Fruit fly (Drosophila melanogaster) whole organism, wandering third instar larva: Measurements from ENCODE around the gene fok.
A peak's percentile ranks its signal among the peaks of the same experiment; 100 is the strongest.

ENCODE experiments used
- Abd-B ChIP-seq: fragments of >200 bp; optimal IDR thresholded peaks from 2 replicates; lab custom pipeline; 2017; ENCODE audit warnings: missing biosample characterization, missing genetic modification characterization
- CG32264 ChIP-seq: fragments of 200-800 bp; sonication (Bioruptor generic); optimal IDR thresholded peaks from 2 replicates; lab custom pipeline; 2016; ENCODE audit warnings: missing biosample characterization, missing genetic modification characterization
- CG9705 ChIP-seq: fragments of 200-800 bp; sonication (Bioruptor generic); optimal IDR thresholded peaks from 2 replicates; lab custom pipeline; 2018; ENCODE audit warnings: missing biosample characterization, mild to moderate bottlenecking, missing genetic modification characterization
- CrebA ChIP-seq: fragments of 200-800 bp; sonication (Bioruptor generic); optimal IDR thresholded peaks from 2 replicates; lab custom pipeline; 2016; ENCODE audit warnings: missing biosample characterization, mild to moderate bottlenecking, missing genetic modification characterization, borderline replicate concordance
- Dfd ChIP-seq: fragments of >200 bp; optimal IDR thresholded peaks from 2 replicates; lab custom pipeline; 2017; ENCODE audit warnings: missing biosample characterization, missing genetic modification characterization
- Dif ChIP-seq: fragments of 200-275, 200-300 bp; sonication (Bioruptor generic); optimal IDR thresholded peaks from 2 replicates; lab custom pipeline; 2018; ENCODE audit warnings: missing biosample characterization, missing genetic modification characterization; ENCODE audit not compliant: partially characterized antibody
- GATAd ChIP-seq: sonication (Bioruptor generic); optimal IDR thresholded peaks from 2 replicates; lab custom pipeline; 2016; ENCODE audit warnings: missing biosample characterization, missing genetic modification characterization
- HLH106 ChIP-seq: fragments of 200-800 bp; optimal IDR thresholded peaks from 3 replicates; lab custom pipeline; 2019; ENCODE audit warnings: missing biosample characterization, mild to moderate bottlenecking, missing genetic modification characterization, moderate library complexity
- Hnf4 ChIP-seq: fragments of 200-800 bp; sonication (Bioruptor generic); optimal IDR thresholded peaks from 2 replicates; lab custom pipeline; 2016; ENCODE audit warnings: missing biosample characterization, mild to moderate bottlenecking, missing genetic modification characterization
- Hr78 ChIP-seq: fragments of >200 bp; optimal IDR thresholded peaks from 2 replicates; lab custom pipeline; 2017; ENCODE audit warnings: missing biosample characterization, missing genetic modification characterization
- Hr83 ChIP-seq: fragments of 200-300 bp; sonication (Bioruptor generic); optimal IDR thresholded peaks from 2 replicates; lab custom pipeline; 2016; ENCODE audit warnings: missing biosample characterization, mild to moderate bottlenecking, missing genetic modification characterization, moderate library complexity; ENCODE audit not compliant: poor library complexity, severe bottlenecking
- Jra ChIP-seq: sonication (Bioruptor generic); optimal IDR thresholded peaks from 2 replicates; lab custom pipeline; 2016; ENCODE audit warnings: missing biosample characterization, missing genetic modification characterization
- Mio ChIP-seq: sonication (Bioruptor generic); optimal IDR thresholded peaks from 2 replicates; lab custom pipeline; 2016; ENCODE audit warnings: missing biosample characterization, missing genetic modification characterization
- Myc ChIP-seq: fragments of >200 bp; optimal IDR thresholded peaks from 2 replicates; lab custom pipeline; 2017
- N ChIP-seq: fragments of >200 bp; optimal IDR thresholded peaks from 2 replicates; lab custom pipeline; 2018; ENCODE audit warnings: missing biosample characterization, missing external identifiers, missing genetic modification characterization
- OdsH ChIP-seq: fragments of 200-800 bp; sonication (Bioruptor generic); optimal IDR thresholded peaks from 2 replicates; lab custom pipeline; 2016; ENCODE audit warnings: missing biosample characterization, mild to moderate bottlenecking, missing genetic modification characterization
- Rel ChIP-seq, 2 experiments: fragments of 200-800 bp; sonication (Bioruptor generic) in 1 of 2; optimal IDR thresholded peaks; 2 replicates in 1 of 2; 3 replicates in 1 of 2; lab custom pipeline; 2016 to 2019; ENCODE audit warnings: mild to moderate bottlenecking in 2 of 2, missing biosample characterization in 2 of 2, missing genetic modification characterization in 2 of 2, moderate library complexity in 1 of 2
- Sp1 ChIP-seq: fragments of 200-800 bp; sonication (Bioruptor generic); optimal IDR thresholded peaks from 3 replicates; lab custom pipeline; 2019; ENCODE audit warnings: missing biosample characterization, mild to moderate bottlenecking, missing genetic modification characterization, moderate library complexity
- Vsx2 ChIP-seq: fragments of 200-300, 225-300 bp; sonication (Bioruptor generic); optimal IDR thresholded peaks from 2 replicates; lab custom pipeline; 2018; ENCODE audit warnings: missing biosample characterization, missing genetic modification characterization; ENCODE audit not compliant: partially characterized antibody
- br ChIP-seq: fragments of 200-800 bp; sonication (Bioruptor generic); optimal IDR thresholded peaks from 2 replicates; lab custom pipeline; 2016; ENCODE audit warnings: missing biosample characterization, missing genetic modification characterization
- brk ChIP-seq: fragments of 200-800 bp; sonication (Bioruptor generic); optimal IDR thresholded peaks from 2 replicates; lab custom pipeline; 2016; ENCODE audit warnings: missing biosample characterization, mild to moderate bottlenecking, missing genetic modification characterization
- dl ChIP-seq, 2 experiments: fragments of 175-275, 200-275 bp in 1 of 2; fragments of 200-275 bp in 1 of 2; sonication (Bioruptor generic); optimal IDR thresholded peaks; lab custom pipeline; 2018; ENCODE audit warnings: mild to moderate bottlenecking in 2 of 2, missing biosample characterization in 2 of 2, missing genetic modification characterization in 2 of 2, moderate library complexity in 2 of 2; ENCODE audit not compliant: partially characterized antibody in 2 of 2, insufficient read depth in 1 of 2
- dmrt93B ChIP-seq: fragments of 200-800 bp; sonication (Bioruptor generic); optimal IDR thresholded peaks from 2 replicates; lab custom pipeline; 2018; ENCODE audit warnings: missing biosample characterization, mild to moderate bottlenecking, missing genetic modification characterization
- dsf ChIP-seq: sonication (Bioruptor generic); optimal IDR thresholded peaks from 2 replicates; lab custom pipeline; 2016; ENCODE audit warnings: missing biosample characterization, missing genetic modification characterization, borderline replicate concordance
- ey ChIP-seq: fragments of 200-800 bp; sonication (Bioruptor generic); optimal IDR thresholded peaks from 2 replicates; lab custom pipeline; 2016; ENCODE audit warnings: missing biosample characterization, missing genetic modification characterization
- foxo ChIP-seq, 2 experiments: fragments of 200-800 bp; sonication (Bioruptor generic); optimal IDR thresholded peaks; 2 replicates in 1 of 2; 3 replicates in 1 of 2; lab custom pipeline; 2016 to 2017; ENCODE audit warnings: missing biosample characterization in 2 of 2, missing genetic modification characterization in 2 of 2
- fru ChIP-seq: fragments of 200-800 bp; sonication (Bioruptor generic); optimal IDR thresholded peaks from 3 replicates; lab custom pipeline; 2016; ENCODE audit warnings: missing biosample characterization, mild to moderate bottlenecking, missing genetic modification characterization
- h ChIP-seq: fragments of 200-800 bp; sonication (Bioruptor generic); optimal IDR thresholded peaks from 3 replicates; lab custom pipeline; 2016; ENCODE audit warnings: missing biosample characterization, mild to moderate bottlenecking, missing genetic modification characterization
- jim ChIP-seq: fragments of 175-275, 200-325 bp; sonication (Bioruptor generic); optimal IDR thresholded peaks from 2 replicates; lab custom pipeline; 2016; ENCODE audit warnings: missing biosample characterization, mild to moderate bottlenecking, missing genetic modification characterization
- lola ChIP-seq: fragments of >200 bp; optimal IDR thresholded peaks from 2 replicates; lab custom pipeline; 2017; ENCODE audit warnings: missing biosample characterization, missing genetic modification characterization
- pan ChIP-seq: fragments of >200 bp; optimal IDR thresholded peaks from 2 replicates; lab custom pipeline; 2017
- psq ChIP-seq: fragments of 200-800 bp; sonication (Bioruptor generic); optimal IDR thresholded peaks from 3 replicates; lab custom pipeline; 2017; ENCODE audit warnings: missing biosample characterization, mild to moderate bottlenecking, missing genetic modification characterization, moderate library complexity
- rgr ChIP-seq: fragments of 200-800 bp; sonication (Bioruptor generic); optimal IDR thresholded peaks from 3 replicates; lab custom pipeline; 2016; ENCODE audit warnings: missing biosample characterization, mild to moderate bottlenecking, missing genetic modification characterization
- sage ChIP-seq: fragments of 200-800 bp; sonication (Bioruptor generic); optimal IDR thresholded peaks from 2 replicates; lab custom pipeline; 2016; ENCODE audit warnings: missing biosample characterization, mild to moderate bottlenecking, missing genetic modification characterization
- sv ChIP-seq: fragments of 200-800 bp; sonication (Bioruptor generic); optimal IDR thresholded peaks from 3 replicates; lab custom pipeline; 2016; ENCODE audit warnings: missing biosample characterization, missing genetic modification characterization
- tai ChIP-seq: sonication (Bioruptor generic); optimal IDR thresholded peaks from 2 replicates; lab custom pipeline; 2016; ENCODE audit warnings: missing biosample characterization, missing genetic modification characterization
- usp ChIP-seq: fragments of >200 bp; optimal IDR thresholded peaks from 2 replicates; lab custom pipeline; 2017; ENCODE audit warnings: missing biosample characterization, missing genetic modification characterization
- woc ChIP-seq: sonication (Bioruptor generic); optimal IDR thresholded peaks from 2 replicates; lab custom pipeline; 2016; ENCODE audit warnings: missing biosample characterization, mild to moderate bottlenecking, missing genetic modification characterization

The fok gene

dm6 chr2L:20120388-20121232, 35.7 kb upstream of the fok start:
- TF ChIP-seq N (GFP tag; lab: Kevin White, UChicago): no peak
- TF ChIP-seq Hnf4 (GFP tag; lab: Kevin White, UChicago): peak; percentile 68
- TF ChIP-seq Rel (GFP tag; optimal IDR thresholded peaks at IDR 0.05; lab: Kevin White, UChicago): no peak
- TF ChIP-seq Rel (tag; optimal IDR thresholded peaks at IDR 0.05; lab: Kevin White, UChicago): no peak
- TF ChIP-seq fru: peak; percentile 49
- TF ChIP-seq brk (GFP tag; lab: Kevin White, UChicago): peak; percentile 12
- TF ChIP-seq CG32264 (GFP tag; lab: Kevin White, UChicago): no peak
- TF ChIP-seq Dfd (GFP tag; lab: Kevin White, UChicago): no peak
- TF ChIP-seq tai (GFP tag; lab: Kevin White, UChicago): peak; percentile 76
- no peak for TF ChIP-seq Vsx2
- TF ChIP-seq ey: peak; percentile 66
- no peak for TF ChIP-seq CrebA (GFP tag; lab: Kevin White, UChicago)
- TF ChIP-seq Hr78 (GFP tag; lab: Kevin White, UChicago): no peak
- TF ChIP-seq br (GFP tag; lab: Kevin White, UChicago): peak; percentile 67
- TF ChIP-seq usp (GFP tag; lab: Kevin White, UChicago): no peak
- peak; percentile 83 for TF ChIP-seq sv (GFP tag; lab: Kevin White, UChicago)
- TF ChIP-seq sage (GFP tag; lab: Kevin White, UChicago): no peak
- TF ChIP-seq Myc: peak; percentile 98
- peak; percentile 65 for TF ChIP-seq HLH106 (tag; lab: Kevin White, UChicago)
- no peak for TF ChIP-seq pan (lab: Kevin White, UChicago)
- TF ChIP-seq Abd-B: no peak
- TF ChIP-seq dmrt93B: peak; percentile 31
- TF ChIP-seq dl (GFP tag; optimal IDR thresholded peaks at IDR 0.05; lab: Kevin White, UChicago; ENCODE audit: insufficient read depth in 1 of 2, partially characterized antibody in 2 of 2): no peak
- peak; percentile 88 for TF ChIP-seq Hr83 (GFP tag; lab: Kevin White, UChicago)
- peak; percentile 73 for TF ChIP-seq Sp1 (GFP tag; lab: Kevin White, UChicago)
- TF ChIP-seq CG9705: peak; percentile 32
- no peak for TF ChIP-seq Mio
- peak; percentile 66 for TF ChIP-seq OdsH (GFP tag; lab: Kevin White, UChicago)
- peak; percentile 57 for TF ChIP-seq rgr
- no peak for TF ChIP-seq GATAd (GFP tag; lab: Kevin White, UChicago)
- TF ChIP-seq Dif (GFP tag; lab: Kevin White, UChicago): no peak
- peak; percentile 62 for TF ChIP-seq psq
- TF ChIP-seq woc (GFP tag; lab: Kevin White, UChicago): peak; percentile 26
- TF ChIP-seq h (GFP tag; lab: Kevin White, UChicago): peak; percentile 47
- TF ChIP-seq dsf (GFP tag; lab: Kevin White, UChicago): no peak
- TF ChIP-seq lola: no peak
- TF ChIP-seq jim: peak; percentile 33
- TF ChIP-seq foxo (GFP tag; optimal IDR thresholded peaks at IDR 0.05; lab: Kevin White, UChicago): peak in 1 of 2 experiments; percentile 83
- TF ChIP-seq Jra (GFP tag; lab: Kevin White, UChicago): peak; percentile 34

- TF ChIP-seq dmrt93B: no peak
- no peak for TF ChIP-seq rgr
- no peak for TF ChIP-seq sage (GFP tag; lab: Kevin White, UChicago)
- TF ChIP-seq lola: no peak
- no peak for TF ChIP-seq OdsH (GFP tag; lab: Kevin White, UChicago)
- no peak for TF ChIP-seq GATAd (GFP tag; lab: Kevin White, UChicago)
- no peak for TF ChIP-seq usp (GFP tag; lab: Kevin White, UChicago)
- no peak for TF ChIP-seq sv (GFP tag; lab: Kevin White, UChicago)
- TF ChIP-seq foxo (GFP tag; optimal IDR thresholded peaks at IDR 0.05; lab: Kevin White, UChicago): no peak
- TF ChIP-seq jim: no peak
- no peak for TF ChIP-seq Sp1 (GFP tag; lab: Kevin White, UChicago)
- no peak for TF ChIP-seq N (GFP tag; lab: Kevin White, UChicago)
- no peak for TF ChIP-seq HLH106 (tag; lab: Kevin White, UChicago)
- TF ChIP-seq Vsx2: no peak
- no peak for TF ChIP-seq Abd-B
- TF ChIP-seq tai (GFP tag; lab: Kevin White, UChicago): no peak
- TF ChIP-seq h (GFP tag; lab: Kevin White, UChicago): no peak
- no peak for TF ChIP-seq Hr83 (GFP tag; lab: Kevin White, UChicago)
- TF ChIP-seq psq: no peak
Observed at dm6 chr2L:20117752-20118151, 32.9 kb upstream of the fok start.
